Worm (Caenorhabditis elegans): ENCODE data around the gene W07A12.8.

DNA sequence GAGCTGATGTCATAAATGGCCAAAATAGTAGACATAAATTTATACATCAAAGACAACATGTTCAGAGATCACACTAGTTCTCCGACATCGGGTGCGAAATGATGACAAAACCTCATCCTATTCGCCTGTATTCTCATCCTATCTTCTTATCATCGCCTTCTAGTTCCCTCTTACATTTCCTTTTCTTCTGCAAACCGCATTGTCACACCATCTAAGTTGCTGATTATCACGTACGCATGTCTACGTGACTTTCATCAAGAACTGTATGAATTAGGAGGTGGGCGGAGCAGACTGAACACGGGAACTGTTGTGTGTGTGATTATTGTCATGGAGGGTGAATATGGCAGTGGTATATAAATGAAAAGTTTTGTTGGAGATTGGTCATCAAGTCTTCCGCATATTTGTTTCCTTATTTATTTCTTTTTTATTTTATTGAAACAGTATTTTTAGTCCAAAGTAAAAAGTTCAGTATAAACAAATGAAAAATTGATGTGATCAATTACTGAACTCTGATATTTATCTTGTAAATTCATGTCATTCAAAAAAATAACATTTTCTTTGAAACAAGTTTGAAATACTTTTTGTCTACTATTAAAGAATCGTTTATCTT lies 5.3 kb downstream of the W07A12.8 start:
- no peak for TF ChIP-seq rcor-1 (GFP tag; IDR thresholded peaks at IDR 0.05)
- no peak for TF ChIP-seq ekl-4 (GFP tag; IDR thresholded peaks at IDR 0.05)
- no peak for TF ChIP-seq unc-130 (GFP tag; optimal IDR thresholded peaks at IDR 0.05)
